Worm (Caenorhabditis elegans): Measurements from ENCODE around the gene Y41D4A.7.
A peak's percentile ranks its signal among the peaks of the same experiment; 100 is the strongest.

Gene Y41D4A.7

DNA sequence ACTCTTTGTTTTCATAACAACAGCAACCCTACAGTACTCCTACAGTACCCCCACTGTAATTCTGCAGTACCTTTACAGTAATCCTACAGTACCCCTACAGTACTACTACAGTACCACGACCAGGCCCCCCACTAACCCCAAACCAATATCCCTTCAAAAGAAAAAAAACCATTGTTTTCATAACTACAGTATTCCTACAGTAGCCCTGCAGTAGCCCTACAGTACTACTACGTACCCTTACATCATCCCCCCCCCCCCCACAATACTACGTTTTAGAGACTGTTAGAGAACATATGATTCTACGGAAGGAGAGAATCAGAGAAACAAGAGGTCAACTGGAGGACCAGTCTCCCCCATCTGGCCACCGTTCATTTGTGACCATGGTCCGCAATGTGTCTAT lies 7.9 kb downstream of the Y41D4A.7 start, which contains the start of gene Y41D4A.3:
TSS of gene Y41D4A.3 (plus strand) at position 301 of the 400 bp plus-strand sequence.
- no peak for TF ChIP-seq sox-2 (GFP tag; IDR thresholded peaks at IDR 0.05)
- TF ChIP-seq dve-1 (tag; optimal IDR thresholded peaks at IDR 0.05), result no peak
- TF ChIP-seq nhr-232 (tag; optimal IDR thresholded peaks at IDR 0.05), result no peak
- no peak for TF ChIP-seq ceh-48 (tag; optimal IDR thresholded peaks at IDR 0.05)
- no peak for TF ChIP-seq elt-4 (tag; optimal IDR thresholded peaks at IDR 0.05)
- no peak for TF ChIP-seq pha-4 (tag; optimal IDR thresholded peaks at IDR 0.05)
- TF ChIP-seq Y22D7AL.16 (tag; optimal IDR thresholded peaks at IDR 0.05), result no peak

DNA sequence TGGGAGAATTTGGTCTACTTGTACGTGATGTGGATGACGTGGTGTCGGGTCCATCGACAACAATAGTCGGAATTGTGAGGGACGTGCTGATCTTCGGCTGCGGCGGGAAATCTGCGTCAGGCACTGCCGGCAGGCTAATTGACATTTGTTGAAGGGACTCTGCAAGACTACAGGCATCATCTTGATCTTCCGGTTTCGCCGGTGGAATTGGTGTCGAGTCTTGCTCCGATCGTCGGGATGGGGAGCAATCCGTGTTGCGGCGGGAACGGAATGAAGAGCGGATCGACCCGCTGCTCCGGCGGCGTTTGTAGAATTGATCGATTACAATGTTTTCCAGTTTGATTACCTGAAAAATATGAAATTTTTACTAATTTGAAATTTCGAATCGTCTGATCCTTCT lies 8.9 kb downstream of the Y41D4A.7 start:
- TF ChIP-seq tbx-7 (tag; optimal IDR thresholded peaks at IDR 0.05) (no peak), ceh-34 (tag; optimal IDR thresholded peaks at IDR 0.05) (no peak), pha-2 (tag; optimal IDR thresholded peaks at IDR 0.05) (no peak), pha-4 (tag; optimal IDR thresholded peaks at IDR 0.05) (no peak), ceh-14 (tag; optimal IDR thresholded peaks at IDR 0.05) (no peak), K02D7.2 (tag; optimal IDR thresholded peaks at IDR 0.05) (no peak), hlh-15 (tag; optimal IDR thresholded peaks at IDR 0.05) (no peak)

DNA sequence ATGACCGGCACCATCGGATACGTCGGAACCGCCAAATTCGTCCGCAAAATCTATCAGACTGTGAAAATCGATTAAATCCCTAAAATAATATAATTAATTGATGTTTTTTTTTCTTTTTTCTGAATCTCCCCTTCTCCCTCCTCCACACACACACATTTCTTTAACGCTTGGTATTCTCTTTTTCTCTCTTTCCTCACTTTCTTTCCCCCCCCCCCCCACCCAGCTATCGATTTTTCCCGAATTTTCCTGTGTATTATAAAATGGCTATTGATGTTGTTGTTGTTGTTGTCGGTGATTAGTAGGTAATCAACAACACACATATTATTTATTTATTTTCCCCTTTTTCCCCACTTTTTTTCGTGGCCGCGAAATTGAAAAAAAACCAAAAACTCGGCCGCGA lies 10.1 kb downstream of the Y41D4A.7 start:
- TF ChIP-seq dve-1 (tag; optimal IDR thresholded peaks at IDR 0.05) (no peak), ceh-48 (tag; optimal IDR thresholded peaks at IDR 0.05) (peak; percentile 61)

DNA sequence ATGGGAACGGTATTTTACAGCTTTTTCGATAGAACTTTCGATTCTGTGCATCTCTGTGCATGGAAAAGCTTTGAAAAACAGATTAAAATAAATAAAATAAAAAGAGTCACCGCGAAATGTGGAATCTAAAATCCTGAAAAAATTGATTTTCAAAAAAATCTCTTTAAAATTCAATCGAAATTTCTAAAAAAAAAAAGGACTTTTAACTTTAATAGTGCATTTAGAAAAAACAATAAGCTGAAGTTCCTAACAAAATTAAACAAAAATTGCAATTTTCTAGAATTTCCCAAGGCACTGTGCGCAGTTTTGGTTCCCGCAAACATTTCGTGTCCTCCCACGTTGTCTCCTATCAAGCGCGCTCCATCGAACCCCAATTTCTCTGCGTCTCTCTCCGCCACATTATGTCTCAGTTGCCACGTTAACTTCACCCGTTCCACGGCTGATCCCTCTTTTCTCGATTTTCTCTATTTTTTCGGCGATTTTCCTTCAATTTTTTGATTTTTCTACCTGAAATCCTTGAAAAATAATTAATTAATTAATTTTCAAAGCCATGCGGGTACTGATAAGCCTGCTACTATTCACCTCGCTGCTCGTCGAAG lies 15.8 kb downstream of the Y41D4A.7 start, which contains the start of the genes Y41D4A.6 and Y41D4A.4:
TSS of gene Y41D4A.6 (minus strand) at position 51 of the 599 bp plus-strand sequence.
TSS of gene Y41D4A.4 (plus strand) at position 549 of the 599 bp plus-strand sequence.
- TF ChIP-seq fkh-6 (tag; optimal IDR thresholded peaks at IDR 0.05) (peak; percentile 93), ceh-22 (tag; optimal IDR thresholded peaks at IDR 0.05) (no peak), hlh-15 (tag; optimal IDR thresholded peaks at IDR 0.05) (peak; percentile 92), syd-9 (tag; optimal IDR thresholded peaks at IDR 0.05) (peak; percentile 82), pros-1 (tag; optimal IDR thresholded peaks at IDR 0.05) (no peak), unc-42 (tag; optimal IDR thresholded peaks at IDR 0.05) (peak; percentile 99), ceh-2 (tag; optimal IDR thresholded peaks at IDR 0.05) (peak; percentile 98), unc-55 (GFP tag; optimal IDR thresholded peaks at IDR 0.05) (peak; percentile 25), C38D4.7 (GFP tag; optimal IDR thresholded peaks at IDR 0.05) (peak; percentile 62), K09A11.1 (tag; optimal IDR thresholded peaks at IDR 0.05; ENCODE audit: insufficient read depth) (no peak), ceh-19 (GFP tag; optimal IDR thresholded peaks at IDR 0.05) (peak; percentile 82), dmd-4 (tag; optimal IDR thresholded peaks at IDR 0.05; ENCODE audit: borderline replicate concordance) (peak; percentile 90), ceh-24 (tag; optimal IDR thresholded peaks at IDR 0.05) (peak; percentile 52), sox-2 (GFP tag; IDR thresholded peaks at IDR 0.05) (no peak), ztf-16 (tag; optimal IDR thresholded peaks at IDR 0.05) (peak; percentile 92), unc-86 (tag; optimal IDR thresholded peaks at IDR 0.05) (peak; percentile 85), unc-3 (GFP tag; conservative IDR thresholded peaks at IDR 0.05) (no peak; the same call in 1 of the 2 replicates), unc-3 (tag; optimal IDR thresholded peaks at IDR 0.05) (peak; percentile 95), ceh-14 (tag; optimal IDR thresholded peaks at IDR 0.05) (peak; percentile 98), zip-5 (tag; optimal IDR thresholded peaks at IDR 0.05) (peak; percentile 99), ceh-18 (tag; optimal IDR thresholded peaks at IDR 0.05) (peak; percentile 90), mec-3 (tag; optimal IDR thresholded peaks at IDR 0.05; ENCODE audit: borderline replicate concordance) (peak; percentile 98), ceh-9 (tag; optimal IDR thresholded peaks at IDR 0.05) (no peak), Y22D7AL.16 (tag; optimal IDR thresholded peaks at IDR 0.05) (peak; percentile 23), lim-6 (tag; optimal IDR thresholded peaks at IDR 0.05) (peak; percentile 96), hlh-13 (GFP tag; optimal IDR thresholded peaks at IDR 0.05) (peak; percentile 1), sdc-2 (tag; optimal IDR thresholded peaks at IDR 0.05) (peak; percentile 69), fkh-10 (GFP tag; optimal IDR thresholded peaks at IDR 0.05) (no peak), K02D7.2 (tag; optimal IDR thresholded peaks at IDR 0.05) (peak; percentile 65), ceh-6 (GFP tag; optimal IDR thresholded peaks at IDR 0.05) (peak; percentile 3), pha-4 (tag; optimal IDR thresholded peaks at IDR 0.05) (no peak), pqm-1 (tag; optimal IDR thresholded peaks at IDR 0.05) (peak; percentile 99), ceh-45 (GFP tag; IDR thresholded peaks at IDR 0.05) (no peak), ceh-30 (tag; optimal IDR thresholded peaks at IDR 0.05) (no peak), fax-1 (tag; optimal IDR thresholded peaks at IDR 0.05) (peak; percentile 98), ama-1 (optimal IDR thresholded peaks at IDR 0.05) (no peak), pag-3 (tag; optimal IDR thresholded peaks at IDR 0.05; ENCODE audit: borderline replicate concordance) (peak; percentile 92), eyg-1 (tag; optimal IDR thresholded peaks at IDR 0.05) (peak; percentile 82), dve-1 (tag; optimal IDR thresholded peaks at IDR 0.05) (peak; percentile 43)

Measured in whole organism, late embryonic.